Worm (Caenorhabditis elegans) whole organism, L4 larva: ENCODE results near the gene idpp-2.

Source experiments
- F37D6.2 ChIP-seq: sonication (generic microtip); optimal IDR thresholded peaks from 2 replicates; lab custom pipeline; 2016; ENCODE audit warnings: mild to moderate bottlenecking, missing genetic modification characterization, missing compliant biosample characterization
- T20F7.1 ChIP-seq: fragments of 200-800 bp; sonication (Bioruptor generic); optimal IDR thresholded peaks from 2 replicates; lab custom pipeline; 2018; ENCODE audit warnings: mild to moderate bottlenecking, missing genetic modification characterization, missing compliant biosample characterization
- Y105C5A.15 ChIP-seq: fragments of 200-800 bp; sonication (Bioruptor generic); IDR thresholded peaks from 2 replicates; pipeline ENCODE4 v1.3.6; 2022; ENCODE audit warnings: missing genetic modification characterization, missing compliant biosample characterization
- Y48G9A.11 ChIP-seq: fragments of 200-800 bp; sonication (Bioruptor generic); IDR thresholded peaks from 2 replicates; pipeline ENCODE4 v1.3.6; 2022; ENCODE audit warnings: missing genetic modification reagents, missing genetic modification characterization, missing compliant biosample characterization
- ZK337.2 ChIP-seq: fragments of 200-800 bp; sonication (Bioruptor generic); IDR thresholded peaks from 2 replicates; pipeline ENCODE4 v1.3.6; 2022; ENCODE audit warnings: missing genetic modification reagents, missing genetic modification characterization, missing compliant biosample characterization
- ZK546.5 ChIP-seq, 2 experiments: sonication (generic microtip); optimal IDR thresholded peaks; 2 replicates each; lab custom pipeline; 2017; ENCODE audit warnings: missing biosample characterization in 2 of 2, missing genetic modification characterization in 2 of 2
- arid-1 ChIP-seq: fragments of 200-800 bp; sonication (Bioruptor generic); conservative IDR thresholded peaks from 2 replicates; pipeline ENCODE4 v1.3.6; 2022; ENCODE audit warnings: missing genetic modification reagents, missing genetic modification characterization, missing compliant biosample characterization
- ceh-28 ChIP-seq: fragments of 150-350 bp; optimal IDR thresholded peaks from 2 replicates; lab custom pipeline; 2014; ENCODE audit warnings: missing biosample characterization, missing genetic modification reagents, missing genetic modification characterization
- ceh-32 ChIP-seq: sonication (generic microtip); optimal IDR thresholded peaks from 2 replicates; lab custom pipeline; 2016; ENCODE audit warnings: mild to moderate bottlenecking, missing genetic modification characterization, missing compliant biosample characterization; ENCODE audit not compliant: poor library complexity
- ceh-62 ChIP-seq: sonication (generic microtip); optimal IDR thresholded peaks from 2 replicates; lab custom pipeline; 2017; ENCODE audit warnings: missing biosample characterization, missing genetic modification characterization
- ceh-82 ChIP-seq: sonication (generic microtip); optimal IDR thresholded peaks from 2 replicates; lab custom pipeline; 2017; ENCODE audit warnings: missing biosample characterization, missing genetic modification characterization
- ctbp-1 ChIP-seq: fragments of 200-800 bp; sonication (Bioruptor generic); IDR thresholded peaks from 2 replicates; pipeline ENCODE4 v1.3.6; 2022; ENCODE audit warnings: missing genetic modification reagents, missing genetic modification characterization, missing compliant biosample characterization
- daf-16 ChIP-seq, 3 experiments: sonication (generic microtip); optimal IDR thresholded peaks; 2 replicates each; lab custom pipeline; 2016 to 2017; ENCODE audit warnings: missing genetic modification characterization in 3 of 3, missing genetic modification reagents in 3 of 3, mild to moderate bottlenecking in 2 of 3, missing compliant biosample characterization in 2 of 3, missing biosample characterization in 1 of 3, moderate library complexity in 1 of 3
- dmd-8 ChIP-seq: fragments of 200-800 bp; sonication (Bioruptor generic); IDR thresholded peaks from 2 replicates; pipeline ENCODE4 v1.3.6; 2022; ENCODE audit warnings: missing genetic modification characterization, missing compliant biosample characterization
- dve-1 ChIP-seq: sonication (generic microtip); optimal IDR thresholded peaks from 2 replicates; lab custom pipeline; 2017; ENCODE audit warnings: antibody characterized with exemption, mild to moderate bottlenecking, missing genetic modification characterization, missing compliant biosample characterization; ENCODE audit not compliant: insufficient read depth
- egl-43 ChIP-seq: fragments of 200-800 bp; sonication (Bioruptor generic); IDR thresholded peaks from 2 replicates; pipeline ENCODE4 v1.3.6; 2022; ENCODE audit warnings: missing genetic modification reagents, missing genetic modification characterization, missing compliant biosample characterization
- fkh-10 ChIP-seq: fragments of 150-350 bp; optimal IDR thresholded peaks from 2 replicates; lab custom pipeline; 2014; ENCODE audit warnings: missing biosample characterization, missing genetic modification reagents, missing genetic modification characterization
- gei-8 ChIP-seq: fragments of 200-800 bp; sonication (Bioruptor generic); optimal IDR thresholded peaks from 2 replicates; lab custom pipeline; 2018; ENCODE audit warnings: mild to moderate bottlenecking, missing genetic modification characterization, missing compliant biosample characterization
- hif-1 ChIP-seq, 2 experiments: sonication (generic microtip); optimal IDR thresholded peaks; 2 replicates each; lab custom pipeline; 2016 to 2017; ENCODE audit warnings: missing compliant biosample characterization in 2 of 2, missing genetic modification characterization in 2 of 2, missing genetic modification reagents in 2 of 2, missing genotype in 2 of 2, mild to moderate bottlenecking in 1 of 2
- hlh-11 ChIP-seq: fragments of 200-800 bp; sonication (Bioruptor generic); optimal IDR thresholded peaks from 2 replicates; lab custom pipeline; 2018; ENCODE audit warnings: mild to moderate bottlenecking, missing genetic modification characterization, missing compliant biosample characterization
- hlh-30 ChIP-seq: sonication (generic microtip); optimal IDR thresholded peaks from 2 replicates; lab custom pipeline; 2017; ENCODE audit warnings: antibody characterized with exemption, mild to moderate bottlenecking, missing genetic modification characterization, missing compliant biosample characterization; ENCODE audit not compliant: insufficient read depth
- jun-1 ChIP-seq: fragments of 150-350 bp; optimal IDR thresholded peaks from 2 replicates; lab custom pipeline; 2014; ENCODE audit warnings: missing biosample characterization, missing genetic modification reagents, missing genetic modification characterization
- lim-7 ChIP-seq: fragments of 200-800 bp; sonication (Bioruptor generic); IDR thresholded peaks from 2 replicates; pipeline ENCODE4 v1.3.6; 2022; ENCODE audit warnings: missing genetic modification characterization, missing compliant biosample characterization
- lin-13 ChIP-seq: fragments of 150-350 bp; optimal IDR thresholded peaks from 2 replicates; lab custom pipeline; 2014; ENCODE audit warnings: missing biosample characterization, missing genetic modification reagents, missing genetic modification characterization
- lin-38 ChIP-seq: fragments of 200-800 bp; sonication (Bioruptor generic); IDR thresholded peaks from 2 replicates; pipeline ENCODE4 v1.3.6; 2022; ENCODE audit warnings: missing genetic modification reagents, missing genetic modification characterization, missing compliant biosample characterization
- mdl-1 ChIP-seq, 2 experiments: fragments of 150-350 bp in 1 of 2; sonication (generic microtip) in 1 of 2; optimal IDR thresholded peaks; 2 replicates each; lab custom pipeline; 2014 to 2017; ENCODE audit warnings: missing biosample characterization in 2 of 2, missing genetic modification characterization in 2 of 2
- mdt-29 ChIP-seq: fragments of 200-800 bp; sonication (Bioruptor generic); IDR thresholded peaks from 2 replicates; pipeline ENCODE4 v1.3.6; 2022; ENCODE audit warnings: missing genetic modification reagents, missing genetic modification characterization, missing compliant biosample characterization
- mep-1 ChIP-seq: fragments of 150-350 bp; sonication (generic microtip); optimal IDR thresholded peaks from 3 replicates; lab custom pipeline; 2014; ENCODE audit warnings: missing biosample characterization, missing genetic modification characterization
- mes-2 ChIP-seq: sonication (generic microtip); optimal IDR thresholded peaks from 2 replicates; lab custom pipeline; 2016; ENCODE audit warnings: missing genotype, mild to moderate bottlenecking, missing genetic modification characterization, missing compliant biosample characterization; ENCODE audit not compliant: poor library complexity, severe bottlenecking
- mxl-2 ChIP-seq: fragments of 200-800 bp; sonication (Bioruptor generic); conservative IDR thresholded peaks from 2 replicates; pipeline ENCODE4 v1.3.6; 2022; ENCODE audit warnings: missing genetic modification reagents, missing genetic modification characterization, missing compliant biosample characterization
- mxl-3 ChIP-seq: fragments of 200-800 bp; sonication (Bioruptor generic); optimal IDR thresholded peaks from 2 replicates; lab custom pipeline; 2018; ENCODE audit warnings: mild to moderate bottlenecking, missing genetic modification characterization, missing compliant biosample characterization
- nhr-102 ChIP-seq: sonication (generic microtip); optimal IDR thresholded peaks from 2 replicates; lab custom pipeline; 2016; ENCODE audit warnings: mild to moderate bottlenecking, missing genetic modification characterization, moderate library complexity, missing compliant biosample characterization
- nhr-41 ChIP-seq: fragments of 200-800 bp; sonication (Bioruptor generic); IDR thresholded peaks from 2 replicates; pipeline ENCODE4 v1.3.6; 2022; ENCODE audit warnings: missing genetic modification reagents, missing genetic modification characterization, missing compliant biosample characterization
- nhr-76 ChIP-seq: fragments of 150-350 bp; optimal IDR thresholded peaks from 2 replicates; lab custom pipeline; 2014; ENCODE audit warnings: missing biosample characterization, missing genetic modification characterization
- php-3 ChIP-seq: fragments of 200-800 bp; sonication (Bioruptor generic); IDR thresholded peaks from 2 replicates; pipeline ENCODE4 v1.3.6; 2022; ENCODE audit warnings: missing genetic modification reagents, missing genetic modification characterization, missing compliant biosample characterization
- pqm-1 ChIP-seq: sonication (generic microtip); optimal IDR thresholded peaks from 2 replicates; lab custom pipeline; 2017; ENCODE audit warnings: missing biosample characterization, missing genetic modification characterization
- saeg-2 ChIP-seq: fragments of 200-800 bp; sonication (Bioruptor generic); IDR thresholded peaks from 2 replicates; pipeline ENCODE4 v1.3.6; 2022; ENCODE audit warnings: missing genetic modification reagents, missing genetic modification characterization, missing compliant biosample characterization
- set-16 ChIP-seq: fragments of 200-800 bp; sonication (Bioruptor generic); IDR thresholded peaks from 2 replicates; pipeline ENCODE4 v1.3.6; 2022; ENCODE audit warnings: missing genetic modification reagents, missing genetic modification characterization, missing compliant biosample characterization
- unc-62 ChIP-seq, 3 experiments: fragments of 150-350 bp in 1 of 3; sonication (generic microtip); optimal IDR thresholded peaks in 2 of 3; peaks in 1 of 3; 1 replicate in 1 of 3; 2 replicates in 2 of 3; lab custom pipeline; 2014 to 2017; ENCODE audit warnings: missing biosample characterization in 3 of 3, missing genetic modification characterization in 3 of 3, missing genetic modification reagents in 3 of 3, missing genotype in 1 of 3
- vab-7 ChIP-seq: fragments of 200-800 bp; sonication (Bioruptor generic); IDR thresholded peaks from 2 replicates; pipeline ENCODE4 v1.3.6; 2022; ENCODE audit warnings: missing genetic modification reagents, missing genetic modification characterization, missing compliant biosample characterization
- zip-11 ChIP-seq: fragments of 200-800 bp; sonication (Bioruptor generic); IDR thresholded peaks from 2 replicates; pipeline ENCODE4 v1.3.6; 2022; ENCODE audit warnings: missing genetic modification characterization, missing compliant biosample characterization
- zip-2 ChIP-seq: fragments of 150-350 bp; optimal IDR thresholded peaks from 2 replicates; lab custom pipeline; 2014; ENCODE audit warnings: missing biosample characterization, missing genetic modification characterization
- ztf-11 ChIP-seq: fragments of 150-350 bp; optimal IDR thresholded peaks from 2 replicates; lab custom pipeline; 2014; ENCODE audit warnings: missing biosample characterization, missing genetic modification characterization

idpp-2 gene

DNA sequence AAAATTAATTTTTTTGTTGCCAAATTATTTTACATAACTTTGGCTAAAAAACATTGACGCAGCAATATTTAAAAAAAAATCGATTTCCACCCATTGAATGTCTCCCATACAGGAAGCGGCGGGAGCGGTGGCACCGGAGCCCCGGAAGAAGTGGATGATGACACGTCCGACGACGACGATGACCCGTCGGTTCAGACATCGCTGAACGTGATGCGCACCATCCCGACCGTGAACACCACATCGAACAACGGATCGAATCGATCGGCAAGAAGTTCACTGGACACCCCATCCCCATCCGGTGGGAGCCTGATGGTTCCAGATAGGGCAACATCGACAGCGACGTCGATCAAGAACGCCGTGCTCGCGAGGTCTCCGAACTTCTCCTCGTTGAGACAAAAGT is 26.8 kb downstream of the idpp-2 start:
- no peak for TF ChIP-seq T20F7.1
- peak; percentile 74 for TF ChIP-seq set-16 (GFP tag; lab: Robert Waterston, UW)
- TF ChIP-seq hlh-30, result no peak
- 0 out of 2 replicates have a peak, but pooled peaks have one; percentile 12 for TF ChIP-seq lim-7 (GFP tag; lab: Robert Waterston, UW)
- TF ChIP-seq Y48G9A.11 (GFP tag; lab: Robert Waterston, UW), result peak; percentile 36; the same call in 1 of the 2 replicates
- TF ChIP-seq dmd-8, result 0 out of 2 replicates have a peak, but pooled peaks have one; percentile 12
- no peak for TF ChIP-seq dve-1
- no peak for TF ChIP-seq mdl-1 (tag; optimal IDR thresholded peaks at IDR 0.05; lab: Kevin White, UChicago)

- TF ChIP-seq F37D6.2 (tag; lab: Kevin White, UChicago) (no peak), lin-13 (no peak), mxl-3 (GFP tag; lab: Kevin White, UChicago) (no peak), set-16 (GFP tag; lab: Robert Waterston, UW) (peak; percentile 73), nhr-76 (tag; lab: Kevin White, UChicago) (no peak), lin-38 (GFP tag; lab: Robert Waterston, UW) (no peak), jun-1 (tag; lab: Kevin White, UChicago) (no peak), dmd-8 (no peak), egl-43 (peak; percentile 60; the same call in 1 of the 2 replicates), hif-1 (tag; optimal IDR thresholded peaks at IDR 0.05; lab: Kevin White, UChicago) (no peak), zip-11 (GFP tag; lab: Robert Waterston, UW) (no peak), vab-7 (no peak)
These were observed 28.4 kb downstream of the idpp-2 start for ce11 chrV:29823-30222.

- peak; percentile 67; the same call in 1 of the 2 replicates for TF ChIP-seq set-16 (GFP tag; lab: Robert Waterston, UW)
- TF ChIP-seq mxl-2 (GFP tag; lab: Robert Waterston, UW), result no peak
These were observed 36.3 kb downstream of the idpp-2 start for ce11 chrV:37729-38128.

- no peak for TF ChIP-seq unc-62 (GFP tag; optimal IDR thresholded peaks at IDR 0.05 in 1 of 2; lab: Kevin White, UChicago)
- TF ChIP-seq unc-62 (tag; optimal IDR thresholded peaks at IDR 0.05; lab: Kevin White, UChicago), result no peak
- TF ChIP-seq zip-2, result no peak
- TF ChIP-seq ceh-32 (tag; lab: Kevin White, UChicago), result no peak
- no peak for TF ChIP-seq arid-1
- TF ChIP-seq Y48G9A.11 (GFP tag; lab: Robert Waterston, UW), result no peak
- TF ChIP-seq ceh-28 (tag; lab: Kevin White, UChicago), result peak; percentile 94
- no peak for TF ChIP-seq vab-7
- no peak for TF ChIP-seq Y105C5A.15 (GFP tag; lab: Robert Waterston, UW)
These were observed 41.6 kb downstream of the idpp-2 start for ce11 chrV:43070-43469.

ce11 chrV:44026-44425 is 42.6 kb downstream of the idpp-2 start:
- TF ChIP-seq hlh-11 (tag; lab: Kevin White, UChicago), result peak; percentile 4
- no peak for TF ChIP-seq ceh-62 (tag; lab: Kevin White, UChicago)
- peak; percentile 59 for TF ChIP-seq dve-1
- no peak for TF ChIP-seq mep-1 (tag; lab: Kevin White, UChicago)
- TF ChIP-seq daf-16 (GFP tag; optimal IDR thresholded peaks at IDR 0.05; lab: Kevin White, UChicago), result no peak
- TF ChIP-seq daf-16 (tag; optimal IDR thresholded peaks at IDR 0.05; lab: Kevin White, UChicago), result peak; percentile 29
- no peak for TF ChIP-seq nhr-41 (GFP tag; lab: Robert Waterston, UW)
- TF ChIP-seq pqm-1 (tag; lab: Kevin White, UChicago), result peak; percentile 8
- no peak for TF ChIP-seq ZK337.2 (GFP tag; lab: Robert Waterston, UW)
- TF ChIP-seq nhr-102 (tag; lab: Kevin White, UChicago), result no peak
- no peak for TF ChIP-seq ceh-82
- TF ChIP-seq php-3 (GFP tag; lab: Robert Waterston, UW), result peak; percentile 49; the same call in 1 of the 2 replicates
- TF ChIP-seq saeg-2 (GFP tag; lab: Robert Waterston, UW), result no peak
- TF ChIP-seq ctbp-1 (GFP tag; lab: Robert Waterston, UW), result no peak
- no peak for TF ChIP-seq fkh-10
- no peak for TF ChIP-seq zip-11 (GFP tag; lab: Robert Waterston, UW)
- TF ChIP-seq dmd-8, result no peak
- TF ChIP-seq hif-1 (tag; optimal IDR thresholded peaks at IDR 0.05; lab: Kevin White, UChicago), result no peak
- no peak for TF ChIP-seq gei-8 (GFP tag; lab: Kevin White, UChicago)
- TF ChIP-seq mdt-29 (GFP tag; lab: Robert Waterston, UW), result no peak
- no peak for TF ChIP-seq mes-2
- TF ChIP-seq ZK546.5 (tag; optimal IDR thresholded peaks at IDR 0.05; lab: Kevin White, UChicago), result no peak
- TF ChIP-seq ztf-11 (tag; lab: Kevin White, UChicago), result no peak
